Worm (Caenorhabditis elegans): ENCODE data around the gene srt-54.
"Not testable (repeated sequence)": the region's sequence is repeated elsewhere in the genome, so short reads cannot be mapped to it uniquely, and the experiment has no call there.

srt-54 gene

DNA sequence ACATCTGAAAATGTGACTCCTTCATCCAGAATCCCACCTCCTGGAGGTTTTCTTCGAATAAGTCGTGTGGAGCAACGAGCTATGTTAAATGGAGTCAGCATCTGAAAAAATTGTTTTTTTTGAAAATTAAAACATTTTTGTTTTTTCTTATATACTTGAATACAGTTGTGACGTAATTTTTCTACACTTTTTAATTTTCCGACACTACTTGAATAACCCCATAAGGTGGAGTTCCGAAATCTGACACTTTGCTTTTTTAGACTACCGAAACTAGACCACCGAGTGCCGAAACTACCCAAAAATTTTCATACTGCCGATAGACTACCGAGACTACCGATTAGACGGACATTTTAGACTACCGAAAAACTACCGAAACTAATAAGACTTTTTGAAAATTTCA, 25.6 kb upstream of the srt-54 start, which contains the start of gene mcat-1:
mcat-1 (minus strand) TSS at position 101 of the 400 bp plus-strand sequence.
- TF ChIP-seq zip-8 (tag; optimal IDR thresholded peaks at IDR 0.05): peak; percentile 1
- no peak for TF ChIP-seq unc-39 (tag; optimal IDR thresholded peaks at IDR 0.05)

DNA sequence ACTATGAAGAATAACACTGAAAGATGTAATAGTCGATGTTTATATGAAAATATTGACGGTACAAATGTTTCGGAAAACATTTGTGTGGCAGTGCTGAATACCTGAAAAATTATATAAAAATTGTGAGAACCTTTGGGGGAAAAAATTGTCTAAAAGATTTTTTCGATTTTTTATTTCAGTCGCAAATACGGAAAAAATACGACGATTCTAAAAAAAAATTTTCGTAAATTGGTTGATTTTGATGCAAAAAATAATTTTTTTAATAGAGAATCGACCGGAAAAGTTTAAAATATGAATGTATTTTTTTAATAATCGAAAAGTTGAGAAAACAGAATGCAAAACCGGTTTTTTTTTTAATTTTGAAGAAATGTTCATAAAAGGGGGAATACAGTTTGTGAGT, 21.8 kb upstream of the srt-54 start, which contains the start of gene C50D2.7:
C50D2.7 (minus strand) TSS at position 101 of the 400 bp plus-strand sequence.
- TF ChIP-seq ces-1 (GFP tag; optimal IDR thresholded peaks at IDR 0.05) (no peak), cnd-1 (tag; optimal IDR thresholded peaks at IDR 0.05) (no peak), snpc-4 (tag; optimal IDR thresholded peaks at IDR 0.05) (no peak), zip-8 (tag; optimal IDR thresholded peaks at IDR 0.05) (no peak), unc-39 (tag; optimal IDR thresholded peaks at IDR 0.05) (no peak)

DNA sequence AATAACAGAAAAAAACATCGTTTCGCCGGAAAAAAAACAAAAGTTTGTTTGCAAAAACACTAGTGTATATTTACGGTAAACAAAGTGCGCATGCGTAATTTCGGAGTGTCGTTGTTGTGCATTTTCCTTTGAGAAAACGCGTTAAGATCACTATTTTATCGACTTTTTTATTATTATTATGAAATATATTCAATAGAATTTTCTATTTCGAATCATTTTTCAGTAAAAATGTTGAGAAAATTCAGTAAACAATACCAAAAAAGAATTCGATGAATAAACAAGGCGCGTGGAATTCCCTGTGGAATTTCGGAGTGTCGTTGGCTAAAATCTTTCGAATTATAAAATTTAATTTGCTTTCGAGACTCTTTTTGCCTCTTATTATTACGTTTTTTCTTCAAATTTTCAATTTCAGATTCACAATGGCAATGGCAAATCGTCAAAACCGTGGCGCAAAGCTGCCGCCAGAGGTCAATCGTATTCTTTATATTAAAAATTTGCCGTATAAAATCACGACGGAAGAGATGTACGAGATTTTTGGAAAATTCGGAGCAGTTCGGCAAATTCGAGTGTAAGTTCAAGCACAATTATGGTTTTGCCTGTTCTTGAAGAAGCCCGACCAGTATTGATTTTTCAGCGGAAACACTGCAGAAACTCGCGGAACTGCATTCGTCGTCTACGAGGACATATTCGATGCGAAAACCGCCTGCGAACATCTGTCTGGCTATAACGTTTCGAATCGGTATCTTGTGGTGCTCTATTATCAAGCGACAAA, 18.8 kb upstream of the srt-54 start, which contains the start of the genes luc-7L3 and sftb-6:
luc-7L3 (minus strand) TSS at position 36 of the 772 bp plus-strand sequence.
sftb-6 (plus strand) TSS at position 413 of the 772 bp plus-strand sequence.
- TF ChIP-seq ceh-83 (GFP tag; optimal IDR thresholded peaks at IDR 0.05) (peak; percentile 3), nhr-12 (tag; optimal IDR thresholded peaks at IDR 0.05) (no peak), pha-4 (tag; optimal IDR thresholded peaks at IDR 0.05) (no peak), mep-1 (tag; optimal IDR thresholded peaks at IDR 0.05) (no peak), ceh-39 (tag; optimal IDR thresholded peaks at IDR 0.05) (peak; percentile 41), M03D4.4 (tag; optimal IDR thresholded peaks at IDR 0.05) (no peak), ces-1 (GFP tag; optimal IDR thresholded peaks at IDR 0.05) (peak; percentile 74), elt-3 (tag; optimal IDR thresholded peaks at IDR 0.05) (no peak), lsy-2 (tag; optimal IDR thresholded peaks at IDR 0.05) (peak; percentile 48), lin-32 (GFP tag; optimal IDR thresholded peaks at IDR 0.05) (no peak), nhr-2 (tag; optimal IDR thresholded peaks at IDR 0.05) (peak; percentile 28), mls-2 (tag; optimal IDR thresholded peaks at IDR 0.05) (no peak), unc-120 (tag; optimal IDR thresholded peaks at IDR 0.05; ENCODE audit: poor library complexity, severe bottlenecking) (no peak), nhr-237 (tag; optimal IDR thresholded peaks at IDR 0.05) (peak; percentile 34), sptf-1 (tag; optimal IDR thresholded peaks at IDR 0.05) (no peak), mab-5 (tag; optimal IDR thresholded peaks at IDR 0.05) (peak; percentile 16), nhr-28 (tag; optimal IDR thresholded peaks at IDR 0.05) (no peak)

DNA sequence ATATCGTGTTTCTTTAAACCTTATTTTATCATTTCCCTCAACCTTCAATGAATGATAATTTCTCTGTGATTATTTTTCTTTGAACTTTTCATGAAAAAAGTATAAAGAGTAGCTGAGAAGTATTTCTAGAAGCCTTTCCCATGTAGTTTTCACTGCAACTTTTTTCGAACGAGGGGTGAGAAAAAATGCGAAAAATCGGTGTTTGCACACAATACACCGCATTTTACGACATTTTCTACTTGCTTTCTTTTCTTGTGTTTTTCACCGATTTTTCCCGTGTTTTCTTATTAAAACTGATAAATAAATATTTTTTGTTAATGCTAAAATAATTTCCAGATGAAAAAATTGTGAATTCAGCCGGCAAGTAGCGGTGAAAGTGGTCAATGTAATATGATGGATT, 18.1 kb upstream of the srt-54 start, which contains the start of gene C50D2.10:
C50D2.10 (plus strand) TSS at position 245 of the 400 bp plus-strand sequence.
- TF ChIP-seq lsy-2 (tag; optimal IDR thresholded peaks at IDR 0.05); unc-62 (GFP tag; optimal IDR thresholded peaks at IDR 0.05); sem-2 (GFP tag; optimal IDR thresholded peaks at IDR 0.05): not testable (repeated sequence)

DNA sequence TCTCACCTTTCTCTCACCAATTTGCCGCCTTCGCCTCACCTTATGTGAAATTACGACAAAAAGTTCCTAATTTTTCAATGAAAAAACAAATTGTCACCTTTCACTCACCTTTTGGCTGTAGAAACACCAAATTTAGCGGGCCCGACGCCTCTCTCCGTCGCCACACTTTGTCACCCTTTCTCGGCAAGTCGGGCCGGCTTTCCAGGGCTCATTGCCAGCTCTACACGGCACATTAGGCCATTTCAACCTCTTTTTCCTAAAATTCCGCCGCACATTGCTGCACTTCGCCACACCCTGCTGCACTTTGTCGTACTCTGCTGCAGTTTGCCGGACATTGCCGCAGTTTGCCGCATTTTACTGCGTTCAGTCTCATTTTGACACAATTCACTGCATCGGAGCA, 15.8 kb upstream of the srt-54 start:
- peak; percentile 6 for TF ChIP-seq ceh-83 (GFP tag; optimal IDR thresholded peaks at IDR 0.05)
- TF ChIP-seq flh-1 (GFP tag; optimal IDR thresholded peaks at IDR 0.05): no peak

DNA sequence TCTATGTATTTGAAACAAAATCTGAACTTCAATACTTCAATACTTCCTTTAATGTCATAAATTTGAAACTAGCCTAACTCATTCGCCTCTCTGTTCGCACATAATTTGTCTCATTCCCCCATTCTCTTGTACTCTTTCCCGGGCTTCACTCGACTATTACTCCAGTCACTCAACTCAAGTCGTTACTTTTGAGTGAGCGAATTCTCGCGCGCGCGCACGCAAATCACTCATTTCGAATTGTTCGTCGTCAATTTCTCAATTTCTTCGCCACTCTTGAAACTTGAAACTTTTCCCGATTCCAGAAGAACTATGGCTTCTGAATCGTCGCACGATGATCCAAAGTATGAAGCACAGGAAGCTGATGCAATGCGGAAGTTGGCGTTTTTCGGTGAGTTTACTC, 12.8 kb upstream of the srt-54 start, which contains the start of gene col-68:
col-68 (plus strand) TSS at position 301 of the 400 bp plus-strand sequence.
- TF ChIP-seq nhr-76 (tag; optimal IDR thresholded peaks at IDR 0.05): no peak
- TF ChIP-seq elt-1 (tag; optimal IDR thresholded peaks at IDR 0.05; ENCODE audit: borderline replicate concordance, insufficient read depth): no peak
- TF ChIP-seq nhr-2 (tag; optimal IDR thresholded peaks at IDR 0.05): no peak
- TF ChIP-seq lin-32 (GFP tag; optimal IDR thresholded peaks at IDR 0.05): no peak
- TF ChIP-seq ham-2 (GFP tag; optimal IDR thresholded peaks at IDR 0.05): no peak
- no peak for TF ChIP-seq cnd-1 (tag; optimal IDR thresholded peaks at IDR 0.05)
- TF ChIP-seq unc-120 (tag; optimal IDR thresholded peaks at IDR 0.05; ENCODE audit: poor library complexity, severe bottlenecking): no peak
- TF ChIP-seq zip-8 (tag; optimal IDR thresholded peaks at IDR 0.05): no peak
- TF ChIP-seq ceh-83 (GFP tag; optimal IDR thresholded peaks at IDR 0.05): no peak
- no peak for TF ChIP-seq flh-1 (GFP tag; optimal IDR thresholded peaks at IDR 0.05)
- no peak for TF ChIP-seq nhr-237 (tag; optimal IDR thresholded peaks at IDR 0.05)
